ENCODE assay signal across 1 worm cellular context in genomic region chrV:9341814-9342213, ce11.
TF ChIP-seq lines count a peak whose summit lies in the region.

No protein-coding gene starts in this region.

TF ChIP-seq in whole organism, L4 larva, 104 proteins besides CTCF, POLR2A, EP300 and RAD21 (continued from another document):
- TF ChIP-seq arid-1 (GFP tag; conservative IDR thresholded peaks at IDR 0.05; lab: Robert Waterston, UW) = peak; percentile 80
- TF ChIP-seq Y105C5A.15 (GFP tag; IDR thresholded peaks at IDR 0.05; lab: Robert Waterston, UW) = peak; percentile 94
- TF ChIP-seq Y75B8A.6 (GFP tag; IDR thresholded peaks at IDR 0.05; lab: Robert Waterston, UW) = peak; percentile 86; the same call in 1 of the 2 replicates
- peak; percentile 70 for TF ChIP-seq nhr-42 (GFP tag; IDR thresholded peaks at IDR 0.05; lab: Robert Waterston, UW)
- 0 out of 4 replicates have a peak, but pooled peaks of 1 of the 2 experiments have one; percentile 18 for TF ChIP-seq madf-5 (GFP tag; IDR thresholded peaks at IDR 0.05; lab: Robert Waterston, UW)
- TF ChIP-seq ctbp-1 (GFP tag; IDR thresholded peaks at IDR 0.05; lab: Robert Waterston, UW) = peak; percentile 75
- TF ChIP-seq madf-9 (GFP tag; conservative IDR thresholded peaks at IDR 0.05; lab: Robert Waterston, UW) = peak; percentile 74
- TF ChIP-seq saeg-2 (GFP tag; IDR thresholded peaks at IDR 0.05; lab: Robert Waterston, UW) = peak; percentile 90
- peak; percentile 90 for TF ChIP-seq lin-1 (GFP tag; IDR thresholded peaks at IDR 0.05; lab: Robert Waterston, UW)
- peak; percentile 66 for TF ChIP-seq hmg-1.1 (GFP tag; IDR thresholded peaks at IDR 0.05; lab: Robert Waterston, UW)
- TF ChIP-seq lin-38 (GFP tag; IDR thresholded peaks at IDR 0.05; lab: Robert Waterston, UW) = peak; percentile 81
- 0 out of 2 replicates have a peak, but pooled peaks have one; percentile 40 for TF ChIP-seq F26F4.8 (GFP tag; conservative IDR thresholded peaks at IDR 0.05; lab: Robert Waterston, UW)
